Fruit fly (Drosophila melanogaster) whole organism, pupa: Measurements from ENCODE around the gene ema.

Experiments used
- CG10348 ChIP-seq: fragments of 200-800 bp; sonication (Bioruptor generic); IDR thresholded peaks from 2 replicates; pipeline ENCODE4 v1.3.6; 2022; ENCODE audit warnings: missing biosample characterization, missing genetic modification characterization
- CG12605 ChIP-seq: fragments of 200-800 bp; sonication (Bioruptor generic); IDR thresholded peaks from 2 replicates; pipeline ENCODE4 v1.3.6; 2022; ENCODE audit warnings: missing biosample characterization, missing genetic modification characterization
- CG14655 ChIP-seq: fragments of 200-800 bp; sonication (Bioruptor generic); optimal IDR thresholded peaks from 3 replicates; lab custom pipeline; 2017; ENCODE audit warnings: mild to moderate bottlenecking, missing biosample characterization, missing genetic modification reagents, missing genetic modification characterization
- CG9948 ChIP-seq: fragments of 200-800 bp; sonication (Bioruptor generic); optimal IDR thresholded peaks from 2 replicates; lab custom pipeline; 2018; ENCODE audit warnings: missing biosample characterization, mild to moderate bottlenecking, missing genetic modification characterization, moderate library complexity
- EcR ChIP-seq: fragments of 200-800 bp; sonication (Bioruptor generic); optimal IDR thresholded peaks from 3 replicates; lab custom pipeline; 2019; ENCODE audit warnings: missing biosample characterization, missing genetic modification characterization, mild to moderate bottlenecking, moderate library complexity, missing genetic modification reagents
- gl ChIP-seq: fragments of 200-800 bp; sonication (Bioruptor generic); optimal IDR thresholded peaks from 2 replicates; lab custom pipeline; 2018; ENCODE audit warnings: missing biosample characterization, mild to moderate bottlenecking, missing genetic modification characterization

dm6 chr3R:16480995-16481394 is 39.5 kb upstream of the ema start, which contains the start of gene Dhfr:
- TF ChIP-seq EcR (GFP tag; lab: Kevin White, UChicago) = no peak
- no peak for TF ChIP-seq CG10348 (GFP tag; lab: Robert Waterston, UW)
- TF ChIP-seq gl = no peak
- no peak for TF ChIP-seq CG12605 (GFP tag; lab: Robert Waterston, UW)
- no peak for TF ChIP-seq CG14655 (GFP tag; lab: Kevin White, UChicago)
- no peak for TF ChIP-seq CG9948
